Worm (Caenorhabditis elegans) whole organism, L2 larva: ENCODE measurements around the gene C08E8.5.

ENCODE experiments used
- ZK546.5 ChIP-seq: sonication (generic microtip); optimal IDR thresholded peaks from 2 replicates; lab custom pipeline; 2017; ENCODE audit warnings: missing biosample characterization, missing genetic modification characterization
- ama-1 ChIP-seq: fragments of 150-350 bp; optimal IDR thresholded peaks from 2 replicates; lab custom pipeline; 2018; ENCODE audit warnings: inconsistent platforms
- blmp-1 ChIP-seq: sonication (generic microtip); optimal IDR thresholded peaks from 2 replicates; lab custom pipeline; 2017; ENCODE audit warnings: missing genetic modification characterization, mild to moderate bottlenecking, missing compliant biosample characterization, antibody characterized with exemption, moderate library complexity; ENCODE audit not compliant: insufficient read depth
- lin-39 ChIP-seq: fragments of 150-350 bp; optimal IDR thresholded peaks from 2 replicates; lab custom pipeline; 2014; ENCODE audit warnings: missing biosample characterization, missing genetic modification reagents, missing genetic modification characterization
- nhr-11 ChIP-seq: fragments of 150-350 bp; optimal IDR thresholded peaks from 2 replicates; lab custom pipeline; 2014; ENCODE audit warnings: missing biosample characterization, missing genetic modification characterization
- nhr-25 ChIP-seq: fragments of 150-350 bp; sonication (generic microtip); optimal IDR thresholded peaks from 3 replicates; lab custom pipeline; 2014; ENCODE audit warnings: missing biosample characterization, missing genetic modification characterization
- nhr-77 ChIP-seq: fragments of 150-350 bp; optimal IDR thresholded peaks from 2 replicates; lab custom pipeline; 2014; ENCODE audit warnings: missing biosample characterization, missing genetic modification characterization
- skn-1 ChIP-seq: sonication (generic microtip); optimal IDR thresholded peaks from 2 replicates; lab custom pipeline; 2017; ENCODE audit warnings: missing biosample characterization, missing genetic modification characterization
- sma-3 ChIP-seq: sonication (generic microtip); optimal IDR thresholded peaks from 2 replicates; lab custom pipeline; 2016; ENCODE audit warnings: missing genetic modification reagents, missing genetic modification characterization, missing compliant biosample characterization
- sma-9 ChIP-seq, 2 experiments: fragments of 150-350 bp in 1 of 2; sonication (generic microtip) in 1 of 2; optimal IDR thresholded peaks; 2 replicates each; lab custom pipeline; 2014 to 2016; ENCODE audit warnings: missing genetic modification characterization in 2 of 2, mild to moderate bottlenecking in 1 of 2, missing biosample characterization in 1 of 2, missing compliant biosample characterization in 1 of 2, missing genetic modification reagents in 1 of 2, moderate library complexity in 1 of 2
- snpc-4 ChIP-seq: fragments of 150-350 bp; optimal IDR thresholded peaks from 2 replicates; lab custom pipeline; 2014; ENCODE audit warnings: missing biosample characterization, missing genetic modification characterization
- unc-62 ChIP-seq: fragments of 150-350 bp; optimal IDR thresholded peaks from 2 replicates; lab custom pipeline; 2014; ENCODE audit warnings: missing biosample characterization, missing genetic modification reagents, missing genetic modification characterization
- ztf-4 ChIP-seq: fragments of 150-350 bp; optimal IDR thresholded peaks from 2 replicates; lab custom pipeline; 2014; ENCODE audit warnings: missing biosample characterization, missing genetic modification characterization

DNA sequence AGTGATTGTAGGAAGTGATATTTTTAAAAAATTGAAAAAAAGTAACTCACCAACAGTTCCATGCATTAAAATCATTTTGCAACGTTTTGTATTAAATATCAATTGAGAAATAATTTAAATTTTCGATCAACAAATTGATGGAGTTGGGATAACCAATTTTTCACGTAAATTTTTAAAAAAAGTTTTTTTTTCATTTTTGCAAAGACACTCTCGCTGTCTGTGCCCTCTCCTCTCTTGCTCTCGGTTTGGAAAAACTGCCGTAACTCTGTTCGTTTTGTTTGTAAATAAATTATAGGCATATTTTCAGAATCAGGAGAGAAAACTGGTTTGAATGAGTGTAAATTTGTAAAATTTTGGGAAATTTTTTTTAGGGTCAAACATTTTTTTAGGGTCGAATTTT, 38.0 kb upstream of the C08E8.5 start, which contains the start of gene Y51A2B.16:
- TF ChIP-seq blmp-1 (tag; lab: Kevin White, UChicago) (no peak), ztf-4 (tag; lab: Kevin White, UChicago) (no peak), sma-9 (GFP tag; optimal IDR thresholded peaks at IDR 0.05; lab: Kevin White, UChicago) (no peak), sma-9 (tag; optimal IDR thresholded peaks at IDR 0.05; lab: Kevin White, UChicago) (no peak), skn-1 (tag; lab: Kevin White, UChicago) (no peak), nhr-77 (tag; lab: Kevin White, UChicago) (no peak), sma-3 (GFP tag; lab: Kevin White, UChicago) (no peak), unc-62 (GFP tag; lab: Kevin White, UChicago) (no peak), nhr-11 (no peak), ama-1 (lab: Kevin White, UChicago) (no peak), ZK546.5 (tag; lab: Kevin White, UChicago) (no peak), lin-39 (tag; lab: Kevin White, UChicago) (no peak), snpc-4 (no peak), nhr-25 (tag; lab: Kevin White, UChicago) (no peak)
